Fruit fly (Drosophila melanogaster) whole organism, wandering third instar larva: ENCODE measurements around the gene CG45064.

Source experiments
- Dfd ChIP-seq: fragments of >200 bp; optimal IDR thresholded peaks from 2 replicates; lab custom pipeline; 2017; ENCODE audit warnings: missing biosample characterization, missing genetic modification characterization
- GATAd ChIP-seq: sonication (Bioruptor generic); optimal IDR thresholded peaks from 2 replicates; lab custom pipeline; 2016; ENCODE audit warnings: missing biosample characterization, missing genetic modification characterization
- HLH106 ChIP-seq: fragments of 200-800 bp; optimal IDR thresholded peaks from 3 replicates; lab custom pipeline; 2019; ENCODE audit warnings: missing biosample characterization, mild to moderate bottlenecking, missing genetic modification characterization, moderate library complexity
- Hr78 ChIP-seq: fragments of >200 bp; optimal IDR thresholded peaks from 2 replicates; lab custom pipeline; 2017; ENCODE audit warnings: missing biosample characterization, missing genetic modification characterization
- Myc ChIP-seq: fragments of >200 bp; optimal IDR thresholded peaks from 2 replicates; lab custom pipeline; 2017
- OdsH ChIP-seq: fragments of 200-800 bp; sonication (Bioruptor generic); optimal IDR thresholded peaks from 2 replicates; lab custom pipeline; 2016; ENCODE audit warnings: missing biosample characterization, mild to moderate bottlenecking, missing genetic modification characterization
- br ChIP-seq: fragments of 200-800 bp; sonication (Bioruptor generic); optimal IDR thresholded peaks from 2 replicates; lab custom pipeline; 2016; ENCODE audit warnings: missing biosample characterization, missing genetic modification characterization
- ey ChIP-seq: fragments of 200-800 bp; sonication (Bioruptor generic); optimal IDR thresholded peaks from 2 replicates; lab custom pipeline; 2016; ENCODE audit warnings: missing biosample characterization, missing genetic modification characterization
- fru ChIP-seq: fragments of 200-800 bp; sonication (Bioruptor generic); optimal IDR thresholded peaks from 3 replicates; lab custom pipeline; 2016; ENCODE audit warnings: missing biosample characterization, mild to moderate bottlenecking, missing genetic modification characterization
- lola ChIP-seq: fragments of >200 bp; optimal IDR thresholded peaks from 2 replicates; lab custom pipeline; 2017; ENCODE audit warnings: missing biosample characterization, missing genetic modification characterization
- pan ChIP-seq: fragments of >200 bp; optimal IDR thresholded peaks from 2 replicates; lab custom pipeline; 2017
- psq ChIP-seq: fragments of 200-800 bp; sonication (Bioruptor generic); optimal IDR thresholded peaks from 3 replicates; lab custom pipeline; 2017; ENCODE audit warnings: missing biosample characterization, mild to moderate bottlenecking, missing genetic modification characterization, moderate library complexity

dm6 chrX:14866911-14867310 lies 15.5 kb downstream of the CG45064 start:
- TF ChIP-seq fru (GFP tag; lab: Kevin White, UChicago) (no peak), OdsH (GFP tag; lab: Kevin White, UChicago) (no peak), ey (GFP tag; lab: Kevin White, UChicago) (no peak), Dfd (GFP tag; lab: Kevin White, UChicago) (no peak), Hr78 (GFP tag; lab: Kevin White, UChicago) (no peak), pan (lab: Kevin White, UChicago) (no peak), GATAd (GFP tag; lab: Kevin White, UChicago) (no peak), psq (no peak), HLH106 (tag; lab: Kevin White, UChicago) (no peak), Myc (lab: Kevin White, UChicago) (no peak), lola (GFP tag; lab: Kevin White, UChicago) (no peak), br (GFP tag; lab: Kevin White, UChicago) (no peak)
